Fruit fly (Drosophila melanogaster): Measurements from ENCODE around the gene CG32267.

The CG32267 gene

DNA sequence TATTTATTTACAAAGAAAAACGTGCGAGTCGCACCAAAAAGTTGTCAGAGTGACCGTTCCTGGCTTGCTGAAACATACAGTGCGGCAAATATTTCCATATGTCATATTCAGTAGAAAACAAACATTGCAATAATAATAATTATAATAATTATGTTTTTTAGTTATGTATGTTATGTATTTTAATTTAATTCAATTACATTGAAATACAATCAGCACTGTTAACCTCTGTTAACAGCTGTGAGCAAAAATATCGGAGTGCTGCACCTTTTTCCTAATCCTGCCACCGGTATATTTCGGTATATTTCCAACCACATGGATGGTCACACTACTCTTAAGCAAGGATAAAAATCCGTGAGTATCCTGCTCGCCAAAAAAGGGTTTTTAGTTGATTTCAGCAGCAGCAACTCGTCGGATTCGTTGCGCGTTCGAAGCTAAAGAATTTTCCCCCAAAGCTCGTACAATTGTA is at the start of gene CG32267, which contains the start of gene CG42324:
TSS of gene CG32267 (minus strand) at position 51 of the 466 bp plus-strand sequence.
TSS of gene CG42324 (plus strand) at position 385 of the 466 bp plus-strand sequence.
- TF ChIP-seq pan (optimal IDR thresholded peaks at IDR 0.05) (no peak), usp (GFP tag; optimal IDR thresholded peaks at IDR 0.05) (no peak), Dll (optimal IDR thresholded peaks at IDR 0.05) (no peak), psq (optimal IDR thresholded peaks at IDR 0.05) (no peak), EcR (GFP tag; optimal IDR thresholded peaks at IDR 0.05) (no peak), CG8478 (optimal IDR thresholded peaks at IDR 0.05) (no peak)

DNA sequence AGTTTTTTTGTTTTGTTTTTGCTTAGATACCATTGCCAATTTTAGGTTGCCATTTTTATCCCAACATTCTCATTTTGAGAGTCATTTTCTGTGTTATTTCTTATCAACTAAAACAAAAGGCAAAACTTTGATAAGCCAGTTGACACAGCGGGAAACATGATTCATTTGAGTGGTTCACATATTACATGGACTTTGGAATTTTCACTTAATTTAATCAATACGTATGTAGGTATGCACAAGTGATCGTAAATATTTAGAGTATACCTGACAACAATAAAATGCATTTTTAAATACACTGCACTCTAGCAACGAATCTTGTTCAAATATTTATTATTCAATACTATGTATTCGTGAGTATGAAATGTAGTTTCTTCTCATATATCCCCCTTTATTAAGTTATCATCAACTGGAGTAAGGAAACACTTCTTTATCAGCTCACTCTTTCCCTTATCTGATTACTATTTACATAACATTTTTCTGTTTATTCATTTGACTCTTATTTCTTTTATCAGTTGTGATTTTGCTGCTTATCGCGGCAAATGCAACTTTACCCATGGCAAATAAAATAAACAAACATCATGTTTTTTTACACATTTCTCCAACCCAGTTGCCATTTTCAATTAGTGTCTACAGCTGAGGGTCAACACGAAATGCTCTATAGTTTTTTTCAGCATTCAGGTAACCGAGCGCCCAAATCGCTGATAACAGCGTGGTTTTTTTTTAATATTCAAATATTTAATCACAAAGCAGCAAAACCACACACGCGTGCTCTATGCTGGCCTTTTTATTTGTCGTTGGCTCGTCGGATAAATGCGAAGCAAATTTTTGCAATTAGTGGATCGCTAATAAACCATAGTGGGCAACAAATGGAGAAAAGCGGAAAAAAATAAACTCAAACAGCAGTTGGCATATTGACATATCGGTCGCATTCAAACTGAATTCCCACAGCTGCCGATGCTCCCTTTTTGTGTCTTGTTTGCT is 46.9 kb upstream of the CG32267 start:
- TF ChIP-seq EcR (GFP tag; optimal IDR thresholded peaks at IDR 0.05) (no peak), usp (GFP tag; optimal IDR thresholded peaks at IDR 0.05) (no peak), Dll (optimal IDR thresholded peaks at IDR 0.05) (no peak), psq (optimal IDR thresholded peaks at IDR 0.05) (no peak), pan (optimal IDR thresholded peaks at IDR 0.05) (no peak), CG8478 (optimal IDR thresholded peaks at IDR 0.05) (no peak)

DNA sequence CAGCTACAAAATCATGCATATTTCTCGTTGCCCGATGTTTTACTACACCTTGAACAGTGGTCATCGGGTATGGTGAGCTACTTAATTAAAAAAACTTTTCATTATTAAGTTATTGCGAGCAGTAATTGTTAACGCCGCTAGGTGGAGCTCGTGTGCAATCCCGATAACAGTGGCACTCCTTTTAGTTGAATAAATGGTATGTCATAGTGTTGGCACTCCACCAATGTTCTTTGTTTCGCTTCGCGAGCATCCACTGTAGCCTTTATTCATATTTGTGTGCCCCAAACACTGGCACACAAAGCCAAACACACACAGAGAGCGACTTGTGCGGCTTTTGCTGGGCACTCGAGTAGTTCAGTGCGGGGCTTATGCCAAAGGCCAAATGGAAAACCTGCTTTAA is 46.0 kb upstream of the CG32267 start:
- no peak for TF ChIP-seq Dll (optimal IDR thresholded peaks at IDR 0.05)
- no peak for TF ChIP-seq CG8478 (optimal IDR thresholded peaks at IDR 0.05)
- no peak for TF ChIP-seq usp (GFP tag; optimal IDR thresholded peaks at IDR 0.05)
- no peak for TF ChIP-seq psq (optimal IDR thresholded peaks at IDR 0.05)
- TF ChIP-seq pan (optimal IDR thresholded peaks at IDR 0.05) = no peak
- TF ChIP-seq EcR (GFP tag; optimal IDR thresholded peaks at IDR 0.05) = no peak

DNA sequence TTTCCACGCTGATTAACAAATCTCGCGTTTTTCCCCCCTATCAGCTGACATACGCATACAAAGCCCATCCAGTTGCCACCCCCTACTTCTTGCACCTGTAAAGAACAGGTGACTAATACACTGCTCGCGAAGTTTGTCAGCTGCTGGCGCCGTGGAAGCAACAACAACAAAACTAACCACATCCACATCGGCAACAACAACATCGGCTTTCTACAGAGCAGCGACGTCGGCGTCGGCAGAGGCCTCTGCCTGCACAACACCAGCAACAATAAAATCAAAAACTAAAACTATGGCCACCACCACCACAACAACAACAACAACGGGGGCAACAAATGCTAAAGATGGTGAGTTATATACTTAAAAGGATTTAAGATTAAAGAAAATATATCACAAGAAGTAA is 44.6 kb upstream of the CG32267 start:
- TF ChIP-seq usp (GFP tag; optimal IDR thresholded peaks at IDR 0.05) (no peak), pan (optimal IDR thresholded peaks at IDR 0.05) (no peak), psq (optimal IDR thresholded peaks at IDR 0.05) (no peak), Dll (optimal IDR thresholded peaks at IDR 0.05) (no peak), CG8478 (optimal IDR thresholded peaks at IDR 0.05) (no peak), EcR (GFP tag; optimal IDR thresholded peaks at IDR 0.05) (no peak)

DNA sequence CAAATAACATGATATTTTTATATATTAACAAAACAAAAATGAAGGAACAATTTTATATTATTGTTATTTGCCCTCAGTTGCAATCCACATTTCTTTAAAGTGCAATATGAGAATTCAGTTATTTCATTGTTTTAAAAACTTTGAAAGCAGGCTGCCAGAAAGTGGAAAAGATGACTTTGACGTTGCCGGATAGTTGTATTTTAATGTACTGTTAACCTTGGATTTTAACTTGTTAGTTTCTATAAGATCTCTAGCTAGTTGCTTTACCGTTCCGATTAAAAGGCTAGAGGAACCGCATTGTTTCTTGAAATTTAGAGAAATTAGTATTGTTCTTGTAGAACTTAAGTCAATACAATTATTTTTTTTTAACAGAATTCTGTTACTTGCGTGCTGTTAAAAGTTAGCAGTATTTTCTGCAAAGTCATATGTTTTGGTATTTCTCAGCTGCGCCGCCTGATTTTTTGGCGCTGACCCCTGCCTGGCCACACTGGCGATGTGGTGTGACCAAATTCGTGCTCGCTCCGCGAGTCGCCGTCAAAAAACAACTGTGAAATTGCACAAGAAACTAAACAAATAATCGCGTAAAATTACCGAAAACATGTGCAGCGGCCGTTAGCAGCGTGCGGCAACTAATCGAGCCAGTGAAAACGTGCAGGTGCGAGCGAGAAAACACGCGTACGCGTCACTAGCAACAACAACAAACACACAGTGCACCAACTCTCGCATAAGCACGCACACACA is 43.5 kb upstream of the CG32267 start, which contains the start of gene Eip63E:
TSS of gene Eip63E (plus strand) at position 472 of the 741 bp plus-strand sequence.
- TF ChIP-seq pan (optimal IDR thresholded peaks at IDR 0.05) (no peak), psq (optimal IDR thresholded peaks at IDR 0.05) (no peak), usp (GFP tag; optimal IDR thresholded peaks at IDR 0.05) (no peak), EcR (GFP tag; optimal IDR thresholded peaks at IDR 0.05) (no peak), CG8478 (optimal IDR thresholded peaks at IDR 0.05) (no peak), Dll (optimal IDR thresholded peaks at IDR 0.05) (no peak)

DNA sequence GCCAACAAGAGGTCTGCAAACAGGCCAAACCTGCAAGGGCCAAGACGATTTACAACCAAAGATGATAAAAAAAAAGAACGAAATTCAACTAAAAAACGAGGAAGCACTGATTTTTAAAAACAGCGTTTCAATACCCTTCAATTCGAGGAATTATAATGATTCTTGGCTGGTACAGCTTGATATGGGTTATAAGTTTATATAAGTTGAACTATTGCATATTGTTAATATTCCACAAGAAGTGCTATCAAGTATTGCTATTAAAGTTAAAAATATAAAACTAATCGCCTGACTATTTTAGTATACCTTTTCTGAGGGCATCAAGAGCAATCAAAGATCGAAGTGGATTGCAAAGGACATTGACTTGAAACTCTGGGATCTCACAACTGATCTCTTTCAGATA is 42.1 kb upstream of the CG32267 start:
- TF ChIP-seq pan (optimal IDR thresholded peaks at IDR 0.05) (no peak), usp (GFP tag; optimal IDR thresholded peaks at IDR 0.05) (no peak), CG8478 (optimal IDR thresholded peaks at IDR 0.05) (no peak), Dll (optimal IDR thresholded peaks at IDR 0.05) (no peak), psq (optimal IDR thresholded peaks at IDR 0.05) (no peak)

DNA sequence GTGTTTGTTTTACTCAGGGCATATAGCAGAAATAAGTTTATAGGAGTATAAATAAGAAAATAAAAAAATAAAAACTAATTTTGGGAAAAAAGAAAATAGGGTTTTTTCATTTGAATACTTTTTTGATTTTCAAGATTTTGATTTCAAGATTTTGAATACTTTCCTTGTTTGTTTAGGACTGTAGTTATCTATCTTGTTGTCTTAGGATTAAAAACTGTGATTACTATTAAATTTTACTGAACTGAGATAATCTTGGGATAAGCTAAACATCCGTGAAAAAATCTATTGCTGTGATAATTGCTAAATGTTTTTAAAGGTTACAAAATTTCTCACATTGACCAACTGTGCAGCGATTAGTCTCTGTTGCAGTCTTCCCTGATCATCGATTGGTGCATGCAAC is 41.1 kb upstream of the CG32267 start:
- TF ChIP-seq EcR (GFP tag; optimal IDR thresholded peaks at IDR 0.05) (no peak), usp (GFP tag; optimal IDR thresholded peaks at IDR 0.05) (no peak), psq (optimal IDR thresholded peaks at IDR 0.05) (no peak), Dll (optimal IDR thresholded peaks at IDR 0.05) (no peak), CG8478 (optimal IDR thresholded peaks at IDR 0.05) (no peak), pan (optimal IDR thresholded peaks at IDR 0.05) (no peak)

DNA sequence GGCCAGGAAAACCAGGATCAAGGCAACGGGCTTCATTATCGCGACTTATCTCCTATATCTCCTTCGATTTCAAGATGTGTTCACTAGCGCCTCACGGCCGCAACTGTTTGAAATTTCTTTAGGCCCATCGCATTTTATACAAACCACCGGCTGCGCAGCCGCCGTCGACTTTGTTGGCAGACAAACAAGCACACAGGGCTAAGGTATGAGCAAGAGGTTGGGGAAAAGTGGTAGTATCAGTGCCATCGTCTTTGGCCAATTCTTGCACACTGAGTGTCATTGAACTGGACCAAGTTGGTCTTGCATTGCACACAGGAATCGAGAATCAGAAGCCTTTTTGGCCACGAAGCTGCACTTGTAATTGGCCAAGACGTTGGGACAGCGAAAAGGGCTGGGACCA is 40.7 kb upstream of the CG32267 start, which contains the start of gene ImpE2:
TSS of gene ImpE2 (minus strand) at position 115 of the 400 bp plus-strand sequence.
- TF ChIP-seq CG8478 (optimal IDR thresholded peaks at IDR 0.05) (no peak), Dll (optimal IDR thresholded peaks at IDR 0.05) (peak; percentile 13), pan (optimal IDR thresholded peaks at IDR 0.05) (no peak), usp (GFP tag; optimal IDR thresholded peaks at IDR 0.05) (no peak), EcR (GFP tag; optimal IDR thresholded peaks at IDR 0.05) (peak; percentile 33 to 75), psq (optimal IDR thresholded peaks at IDR 0.05) (no peak)

DNA sequence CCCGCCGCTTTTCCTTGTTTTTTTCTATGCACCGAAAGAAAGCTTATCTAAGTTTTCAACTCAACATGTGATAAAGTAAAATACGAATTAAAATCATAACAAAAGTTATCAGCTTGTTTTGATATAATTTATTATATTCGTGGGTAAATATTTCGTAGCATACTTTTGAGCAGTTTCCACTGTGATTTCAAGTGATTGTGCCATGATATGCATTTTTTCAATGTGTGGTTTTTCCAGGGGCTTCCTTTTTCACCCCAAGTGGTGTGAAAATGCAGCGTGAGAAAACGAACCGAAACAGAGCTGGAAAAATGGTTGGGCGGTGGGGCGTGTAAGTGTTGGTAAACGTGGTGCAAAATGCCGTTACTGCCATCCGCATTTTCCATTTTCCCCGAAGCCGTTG is 31.3 kb upstream of the CG32267 start:
- TF ChIP-seq psq (optimal IDR thresholded peaks at IDR 0.05) (no peak), usp (GFP tag; optimal IDR thresholded peaks at IDR 0.05) (no peak), CG8478 (optimal IDR thresholded peaks at IDR 0.05) (no peak), EcR (GFP tag; optimal IDR thresholded peaks at IDR 0.05) (no peak), pan (optimal IDR thresholded peaks at IDR 0.05) (no peak), Dll (optimal IDR thresholded peaks at IDR 0.05) (no peak)

DNA sequence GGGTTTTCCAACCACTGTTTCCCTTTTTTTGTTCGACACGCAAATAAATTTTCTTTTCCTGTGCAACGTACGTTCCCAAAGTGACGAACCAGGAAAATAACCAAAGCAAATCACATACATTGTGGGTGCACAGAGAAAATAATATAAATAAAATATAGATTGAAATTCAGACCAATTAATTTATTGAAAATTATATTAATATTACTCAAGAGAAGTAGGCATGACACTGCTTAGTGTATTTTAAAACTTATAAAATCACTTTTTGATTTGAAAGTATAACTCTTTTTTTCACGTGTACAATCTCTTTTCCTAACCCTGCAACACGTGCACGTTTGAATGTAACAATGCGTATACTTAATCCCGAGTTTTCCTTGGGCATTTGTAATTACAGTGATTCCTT is 24.7 kb upstream of the CG32267 start:
- TF ChIP-seq EcR (GFP tag; optimal IDR thresholded peaks at IDR 0.05) (no peak), Dll (optimal IDR thresholded peaks at IDR 0.05) (no peak), usp (GFP tag; optimal IDR thresholded peaks at IDR 0.05) (no peak), pan (optimal IDR thresholded peaks at IDR 0.05) (no peak), psq (optimal IDR thresholded peaks at IDR 0.05) (no peak), CG8478 (optimal IDR thresholded peaks at IDR 0.05) (no peak)

DNA sequence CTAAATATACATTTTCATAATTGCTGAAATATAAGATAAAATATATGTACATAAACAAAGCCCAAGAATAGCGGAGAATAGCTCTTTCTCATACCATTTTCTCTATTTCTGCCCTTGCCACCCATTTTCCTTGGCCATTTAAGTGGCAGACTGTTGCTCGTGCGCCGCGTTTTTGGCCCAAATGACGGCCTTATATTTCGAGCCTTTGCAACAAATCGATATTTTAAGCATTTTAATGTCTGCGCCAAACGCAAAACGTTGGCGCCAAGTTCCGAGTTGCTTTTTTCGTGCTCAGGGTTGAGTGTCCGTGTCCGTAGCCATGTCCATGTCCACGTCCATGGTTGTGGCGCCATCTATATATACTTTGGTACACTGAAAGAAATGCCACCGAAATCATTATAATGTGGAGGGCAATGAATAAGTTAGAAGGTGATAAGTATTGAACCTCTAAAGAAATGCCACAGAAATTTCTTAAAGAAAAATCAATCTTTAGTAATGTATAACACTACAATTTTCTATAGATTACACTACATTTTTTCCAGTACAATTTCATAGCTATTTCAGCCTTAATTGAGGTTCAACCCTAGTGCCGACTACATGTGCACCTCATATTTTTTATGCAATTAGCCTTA is 20.3 kb upstream of the CG32267 start:
- no peak for TF ChIP-seq pan (optimal IDR thresholded peaks at IDR 0.05)
- TF ChIP-seq EcR (GFP tag; optimal IDR thresholded peaks at IDR 0.05) = no peak
- no peak for TF ChIP-seq usp (GFP tag; optimal IDR thresholded peaks at IDR 0.05)
- TF ChIP-seq psq (optimal IDR thresholded peaks at IDR 0.05) = no peak
- no peak for TF ChIP-seq CG8478 (optimal IDR thresholded peaks at IDR 0.05)
- no peak for TF ChIP-seq Dll (optimal IDR thresholded peaks at IDR 0.05)
